Fruit fly (Drosophila melanogaster) whole organism, pupa: ENCODE data around the gene CG34367.

Experiments used
- CG10348 ChIP-seq: fragments of 200-800 bp; sonication (Bioruptor generic); IDR thresholded peaks from 2 replicates; pipeline ENCODE4 v1.3.6; 2022; ENCODE audit warnings: missing biosample characterization, missing genetic modification characterization
- CG13204 ChIP-seq: fragments of 200-800 bp; sonication (Bioruptor generic); optimal IDR thresholded peaks from 2 replicates; lab custom pipeline; 2018; ENCODE audit warnings: missing biosample characterization, mild to moderate bottlenecking, missing genetic modification characterization, moderate library complexity
- CG14655 ChIP-seq: fragments of 200-800 bp; sonication (Bioruptor generic); optimal IDR thresholded peaks from 3 replicates; lab custom pipeline; 2017; ENCODE audit warnings: mild to moderate bottlenecking, missing biosample characterization, missing genetic modification reagents, missing genetic modification characterization
- CG17806 ChIP-seq: fragments of 200-800 bp; sonication (Bioruptor generic); optimal IDR thresholded peaks from 2 replicates; lab custom pipeline; 2018; ENCODE audit warnings: missing biosample characterization, mild to moderate bottlenecking, missing genetic modification characterization, moderate library complexity
- EcR ChIP-seq: fragments of 200-800 bp; sonication (Bioruptor generic); optimal IDR thresholded peaks from 3 replicates; lab custom pipeline; 2019; ENCODE audit warnings: missing biosample characterization, missing genetic modification characterization, mild to moderate bottlenecking, moderate library complexity, missing genetic modification reagents
- Pif1A ChIP-seq: fragments of 200-800 bp; sonication (Bioruptor generic); optimal IDR thresholded peaks from 3 replicates; lab custom pipeline; 2016; ENCODE audit warnings: missing biosample characterization, missing genetic modification characterization
- fd96Ca ChIP-seq: fragments of 200-800 bp; sonication (Bioruptor generic); IDR thresholded peaks from 3 replicates; pipeline ENCODE4 v1.3.6; 2022; ENCODE audit warnings: missing biosample characterization, missing genetic modification characterization

dm6 chr2L:10396488-10396824 is 42.8 kb upstream of the CG34367 start, which contains the start of gene Cnot4:
- no peak for TF ChIP-seq EcR (GFP tag; lab: Kevin White, UChicago)
- no peak for TF ChIP-seq Pif1A (GFP tag; lab: Kevin White, UChicago)
- no peak for TF ChIP-seq CG17806
- TF ChIP-seq CG14655, result no peak
- no peak for TF ChIP-seq CG10348 (GFP tag; lab: Robert Waterston, UW)
- TF ChIP-seq fd96Ca (GFP tag; lab: Robert Waterston, UW), result no peak
- TF ChIP-seq CG13204, result no peak
